Worm (Caenorhabditis elegans) whole organism, L2 larva: ENCODE results near the gene dif-1.

Experiments used
- blmp-1 ChIP-seq: sonication (generic microtip); optimal IDR thresholded peaks from 2 replicates; lab custom pipeline; 2017; ENCODE audit warnings: missing genetic modification characterization, mild to moderate bottlenecking, missing compliant biosample characterization, antibody characterized with exemption, moderate library complexity; ENCODE audit not compliant: insufficient read depth
- ceh-16 ChIP-seq: fragments of 150-350 bp; optimal IDR thresholded peaks from 2 replicates; lab custom pipeline; 2014; ENCODE audit warnings: missing biosample characterization, missing genetic modification characterization
- ceh-82 ChIP-seq: fragments of 150-350 bp; optimal IDR thresholded peaks from 2 replicates; lab custom pipeline; 2014; ENCODE audit warnings: missing biosample characterization, missing genetic modification characterization
- egl-27 ChIP-seq: sonication (generic microtip); optimal IDR thresholded peaks from 3 replicates; lab custom pipeline; 2017; ENCODE audit warnings: missing biosample characterization, missing genetic modification reagents, missing genetic modification characterization
- nhr-11 ChIP-seq: fragments of 150-350 bp; optimal IDR thresholded peaks from 2 replicates; lab custom pipeline; 2014; ENCODE audit warnings: missing biosample characterization, missing genetic modification characterization
- nhr-12 ChIP-seq: fragments of 150-350 bp; optimal IDR thresholded peaks from 2 replicates; lab custom pipeline; 2014; ENCODE audit warnings: missing biosample characterization, missing genetic modification characterization
- nhr-237 ChIP-seq: fragments of 150-350 bp; optimal IDR thresholded peaks from 2 replicates; lab custom pipeline; 2014; ENCODE audit warnings: missing biosample characterization, missing genetic modification characterization
- nhr-6 ChIP-seq: fragments of 150-350 bp; optimal IDR thresholded peaks from 2 replicates; lab custom pipeline; 2014; ENCODE audit warnings: missing biosample characterization, missing genetic modification characterization
- snpc-4 ChIP-seq: fragments of 150-350 bp; optimal IDR thresholded peaks from 2 replicates; lab custom pipeline; 2014; ENCODE audit warnings: missing biosample characterization, missing genetic modification characterization

DNA sequence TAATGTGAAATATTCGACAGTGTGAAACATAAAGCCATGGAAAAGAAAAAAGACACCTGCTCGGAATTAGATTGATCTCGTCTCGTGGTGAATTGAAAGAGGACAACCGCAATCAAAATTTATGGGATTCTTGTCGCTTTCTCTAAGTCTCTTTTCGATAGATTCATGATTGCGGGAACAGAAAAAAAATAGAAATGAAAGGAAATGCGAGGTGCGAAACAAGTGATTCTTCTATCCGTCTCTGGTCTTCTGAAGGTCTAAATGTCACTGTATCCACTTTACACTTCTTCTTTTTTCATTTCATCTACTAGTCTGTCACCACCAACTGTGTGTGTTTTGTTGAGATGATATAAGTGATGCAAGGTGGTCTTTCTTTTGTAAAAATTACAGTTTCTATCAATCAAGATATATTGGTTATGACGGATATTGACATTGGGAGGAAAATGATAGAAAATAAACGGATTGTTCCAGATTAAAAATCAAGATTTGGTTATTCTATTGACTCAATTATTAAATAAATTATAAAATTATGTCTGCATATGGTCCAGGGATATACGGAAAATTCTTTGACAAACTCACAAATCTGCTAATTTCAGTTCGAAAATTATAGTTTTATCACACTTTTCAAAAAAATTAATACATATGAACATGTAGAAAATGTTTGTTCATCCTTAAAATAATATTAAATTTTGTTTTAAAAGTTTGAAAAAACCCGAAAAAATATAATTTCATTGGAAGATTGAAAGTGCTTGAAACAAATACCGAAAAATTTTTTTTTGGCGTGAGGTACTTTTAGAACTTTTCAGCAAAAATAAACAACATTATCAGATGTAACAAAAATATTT, 22.4 kb downstream of the dif-1 start:
- TF ChIP-seq nhr-6 (tag; lab: Kevin White, UChicago) (no peak), egl-27 (no peak), nhr-12 (tag; lab: Kevin White, UChicago) (no peak), nhr-237 (no peak), ceh-82 (tag; lab: Kevin White, UChicago) (no peak), blmp-1 (no peak), snpc-4 (tag; lab: Kevin White, UChicago) (no peak), nhr-11 (tag; lab: Kevin White, UChicago) (no peak), ceh-16 (tag; lab: Kevin White, UChicago) (no peak)
